Worm (Caenorhabditis elegans) whole organism, L2 larva: ENCODE results near the gene fask-1.

Source experiments
- ZK546.5 ChIP-seq: sonication (generic microtip); optimal IDR thresholded peaks from 2 replicates; lab custom pipeline; 2017; ENCODE audit warnings: missing biosample characterization, missing genetic modification characterization
- blmp-1 ChIP-seq: sonication (generic microtip); optimal IDR thresholded peaks from 2 replicates; lab custom pipeline; 2017; ENCODE audit warnings: missing genetic modification characterization, mild to moderate bottlenecking, missing compliant biosample characterization, antibody characterized with exemption, moderate library complexity; ENCODE audit not compliant: insufficient read depth
- elt-3 ChIP-seq: sonication (generic microtip); optimal IDR thresholded peaks from 2 replicates; lab custom pipeline; 2017; ENCODE audit warnings: missing biosample characterization, missing genetic modification characterization
- lin-13 ChIP-seq: fragments of 150-350 bp; optimal IDR thresholded peaks from 2 replicates; lab custom pipeline; 2014; ENCODE audit warnings: missing biosample characterization, missing genetic modification reagents, missing genetic modification characterization
- lin-39 ChIP-seq: fragments of 150-350 bp; optimal IDR thresholded peaks from 2 replicates; lab custom pipeline; 2014; ENCODE audit warnings: missing biosample characterization, missing genetic modification reagents, missing genetic modification characterization
- mdl-1 ChIP-seq, 2 experiments: fragments of 150-350 bp in 1 of 2; sonication (generic microtip) in 1 of 2; optimal IDR thresholded peaks; 2 replicates each; lab custom pipeline; 2017; ENCODE audit warnings: missing biosample characterization in 2 of 2, missing genetic modification characterization in 2 of 2
- nhr-11 ChIP-seq: fragments of 150-350 bp; optimal IDR thresholded peaks from 2 replicates; lab custom pipeline; 2014; ENCODE audit warnings: missing biosample characterization, missing genetic modification characterization
- nhr-12 ChIP-seq: fragments of 150-350 bp; optimal IDR thresholded peaks from 2 replicates; lab custom pipeline; 2014; ENCODE audit warnings: missing biosample characterization, missing genetic modification characterization
- nhr-237 ChIP-seq: fragments of 150-350 bp; optimal IDR thresholded peaks from 2 replicates; lab custom pipeline; 2014; ENCODE audit warnings: missing biosample characterization, missing genetic modification characterization
- nhr-77 ChIP-seq: fragments of 150-350 bp; optimal IDR thresholded peaks from 2 replicates; lab custom pipeline; 2014; ENCODE audit warnings: missing biosample characterization, missing genetic modification characterization
- snpc-4 ChIP-seq: fragments of 150-350 bp; optimal IDR thresholded peaks from 2 replicates; lab custom pipeline; 2014; ENCODE audit warnings: missing biosample characterization, missing genetic modification characterization
- ztf-11 ChIP-seq: sonication (generic microtip); optimal IDR thresholded peaks from 2 replicates; lab custom pipeline; 2017; ENCODE audit warnings: missing biosample characterization, missing genetic modification characterization
- ztf-4 ChIP-seq: fragments of 150-350 bp; optimal IDR thresholded peaks from 2 replicates; lab custom pipeline; 2014; ENCODE audit warnings: missing biosample characterization, missing genetic modification characterization

DNA sequence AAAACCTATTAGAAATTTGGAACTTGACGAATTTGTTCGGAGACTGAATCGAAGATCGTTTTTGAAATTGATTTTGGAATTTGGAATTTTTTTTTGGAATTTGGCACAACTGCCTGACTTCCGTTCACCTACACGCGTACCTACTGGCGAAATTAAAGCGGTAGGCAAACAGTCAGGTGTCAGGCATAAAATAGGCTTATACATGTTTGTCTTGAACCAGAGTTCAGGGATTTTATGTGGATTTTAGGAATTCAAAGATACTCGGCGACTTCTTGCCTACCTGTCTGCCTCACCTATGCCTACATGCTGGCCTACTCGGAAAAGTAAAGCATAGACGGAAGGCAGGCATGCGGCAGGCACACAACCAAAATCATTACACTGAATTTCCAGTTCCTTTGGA, 22.2 kb upstream of the fask-1 start:
- TF ChIP-seq nhr-11 (tag; lab: Kevin White, UChicago) (no peak), lin-39 (tag; lab: Kevin White, UChicago) (no peak), ztf-11 (tag; lab: Kevin White, UChicago) (no peak), mdl-1 (tag; optimal IDR thresholded peaks at IDR 0.05; lab: Kevin White, UChicago) (no peak), nhr-237 (tag; lab: Kevin White, UChicago) (no peak), snpc-4 (no peak), ZK546.5 (no peak), ztf-4 (tag; lab: Kevin White, UChicago) (no peak), nhr-12 (no peak), lin-13 (GFP tag; lab: Kevin White, UChicago) (no peak), elt-3 (no peak), nhr-77 (tag; lab: Kevin White, UChicago) (no peak), blmp-1 (tag; lab: Kevin White, UChicago) (no peak)
